Worm (Caenorhabditis elegans) whole organism, midembryonic: ENCODE data around the gene cogc-6.

Experiments used
- T22C8.4 ChIP-seq: fragments of 200-800 bp; sonication (Bioruptor generic); IDR thresholded peaks from 2 replicates; pipeline ENCODE4 v1.3.6; 2022; ENCODE audit warnings: missing genetic modification characterization, missing compliant biosample characterization
- cog-1 ChIP-seq: sonication (generic microtip); optimal IDR thresholded peaks from 2 replicates; lab custom pipeline; 2016; ENCODE audit warnings: missing genetic modification characterization, missing compliant biosample characterization
- flt-1 ChIP-seq: fragments of 200-800 bp; sonication (Bioruptor generic); IDR thresholded peaks from 2 replicates; pipeline ENCODE4 v1.3.6; 2022; ENCODE audit warnings: missing genetic modification characterization, missing compliant biosample characterization
- klf-2 ChIP-seq: fragments of 200-800 bp; sonication (Bioruptor generic); conservative IDR thresholded peaks from 2 replicates; pipeline ENCODE4 v1.3.6; 2022; ENCODE audit warnings: missing genetic modification reagents, missing genetic modification characterization, missing compliant biosample characterization
- med-1 ChIP-seq: sonication (generic microtip); optimal IDR thresholded peaks from 2 replicates; lab custom pipeline; 2017; ENCODE audit warnings: missing genetic modification characterization, mild to moderate bottlenecking, missing compliant biosample characterization, antibody characterized with exemption, missing genetic modification reagents; ENCODE audit not compliant: insufficient read depth
- ref-1 ChIP-seq: fragments of 200-800 bp; sonication (Bioruptor generic); conservative IDR thresholded peaks from 2 replicates; pipeline ENCODE4 v1.3.6; 2022; ENCODE audit warnings: missing genetic modification reagents, missing genetic modification characterization, missing compliant biosample characterization
- tab-1 ChIP-seq: fragments of 200-800 bp; sonication (Bioruptor generic); IDR thresholded peaks from 2 replicates; pipeline ENCODE4 v1.3.6; 2022; ENCODE audit warnings: missing genetic modification characterization, missing compliant biosample characterization
- ztf-23 ChIP-seq: fragments of 200-800 bp; sonication (Bioruptor generic); IDR thresholded peaks from 2 replicates; pipeline ENCODE4 v1.3.6; 2022; ENCODE audit warnings: missing genetic modification reagents, missing genetic modification characterization, missing compliant biosample characterization
- ztf-29 ChIP-seq: fragments of 200-800 bp; sonication (Bioruptor generic); IDR thresholded peaks from 2 replicates; pipeline ENCODE4 v1.3.6; 2022; ENCODE audit warnings: missing genetic modification reagents, missing genetic modification characterization, missing compliant biosample characterization

The cogc-6 gene

DNA sequence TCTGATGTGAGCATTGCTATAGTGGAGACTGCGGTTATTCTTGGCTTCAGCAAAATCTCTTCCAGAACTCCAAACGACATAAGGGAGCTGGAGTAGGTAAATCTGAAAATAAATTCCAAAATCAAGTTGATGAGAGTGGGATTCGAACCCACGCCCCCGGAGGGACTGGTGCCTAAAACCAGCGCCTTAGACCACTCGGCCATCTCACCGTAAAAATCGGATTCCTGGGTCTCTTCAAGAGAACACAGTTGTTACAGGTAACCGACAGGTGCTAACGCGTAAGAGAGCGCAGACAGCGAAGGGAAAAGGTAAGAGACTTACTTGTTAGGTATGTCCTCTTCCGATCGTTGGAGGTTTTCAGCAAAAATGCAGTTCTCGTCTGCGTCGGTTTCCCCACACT is 14.2 kb upstream of the cogc-6 start:
- 0 out of 2 replicates have a peak, but pooled peaks have one; percentile 40 for TF ChIP-seq T22C8.4 (GFP tag; lab: Robert Waterston, UW)
- TF ChIP-seq flt-1 (GFP tag; lab: Robert Waterston, UW), result 0 out of 2 replicates have a peak, but pooled peaks have one; percentile 68
- TF ChIP-seq med-1 (GFP tag; lab: Kevin White, UChicago), result no peak
- TF ChIP-seq ref-1 (GFP tag; lab: Robert Waterston, UW), result peak; percentile 47
- peak; percentile 59; the same call in 1 of the 2 replicates for TF ChIP-seq ztf-29 (GFP tag; lab: Robert Waterston, UW)
- no peak for TF ChIP-seq klf-2 (GFP tag; lab: Robert Waterston, UW)
- TF ChIP-seq tab-1 (GFP tag; lab: Robert Waterston, UW), result no peak; the same call in 1 of the 2 replicates
- TF ChIP-seq cog-1 (tag; lab: Kevin White, UChicago), result no peak
- TF ChIP-seq ztf-23 (GFP tag; lab: Robert Waterston, UW), result 0 out of 2 replicates have a peak, but pooled peaks have one; percentile 45

DNA sequence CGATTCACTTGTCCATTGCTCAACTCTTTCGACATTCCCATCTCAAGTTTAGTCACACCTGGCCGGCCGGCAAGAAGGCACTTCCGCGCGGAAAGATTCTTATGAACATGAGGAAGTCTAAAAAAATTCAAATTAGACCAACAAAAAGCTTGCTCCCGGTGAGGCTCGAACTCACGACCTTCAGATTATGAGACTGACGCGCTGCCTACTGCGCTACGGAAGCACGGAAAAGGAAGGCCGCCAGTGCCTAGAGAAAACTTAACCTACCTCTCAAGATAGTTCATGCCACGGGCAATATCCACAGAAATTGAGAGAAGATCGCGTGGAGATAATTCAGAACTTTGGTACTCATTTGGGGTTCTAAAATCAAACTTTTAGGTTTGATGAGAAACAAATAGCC is 8.9 kb upstream of the cogc-6 start:
- TF ChIP-seq flt-1 (GFP tag; lab: Robert Waterston, UW) (peak; percentile 60; the same call in 1 of the 2 replicates), T22C8.4 (GFP tag; lab: Robert Waterston, UW) (0 out of 2 replicates have a peak, but pooled peaks have one; percentile 7), tab-1 (GFP tag; lab: Robert Waterston, UW) (peak; percentile 72; the same call in 1 of the 2 replicates), ztf-23 (GFP tag; lab: Robert Waterston, UW) (peak; percentile 70; the same call in 1 of the 2 replicates), med-1 (GFP tag; lab: Kevin White, UChicago) (no peak)

DNA sequence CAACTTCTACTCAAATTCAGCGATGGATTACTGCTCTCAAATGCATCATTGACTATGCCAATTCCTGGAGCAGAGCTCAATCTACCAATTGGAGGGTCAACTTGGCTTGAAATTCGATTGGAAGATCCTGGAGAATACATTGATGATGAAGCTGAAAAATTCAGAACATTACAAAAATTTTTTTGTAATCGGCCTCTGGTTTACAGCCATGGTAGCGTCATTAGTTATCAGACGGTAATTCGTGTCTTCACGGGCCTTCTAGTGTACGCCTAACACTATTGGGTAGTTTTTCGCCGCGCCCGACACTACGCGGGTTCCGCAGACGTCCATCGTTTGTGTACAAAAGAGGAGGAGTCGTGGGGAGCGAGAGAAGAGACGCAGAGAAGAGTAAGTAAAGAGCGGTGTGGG is 7.6 kb upstream of the cogc-6 start:
- TF ChIP-seq ztf-23 (GFP tag; lab: Robert Waterston, UW) (peak; percentile 58; the same call in 1 of the 2 replicates), klf-2 (GFP tag; lab: Robert Waterston, UW) (no peak), tab-1 (GFP tag; lab: Robert Waterston, UW) (no peak; the same call in 1 of the 2 replicates), med-1 (GFP tag; lab: Kevin White, UChicago) (no peak), cog-1 (tag; lab: Kevin White, UChicago) (peak; percentile 24), ref-1 (GFP tag; lab: Robert Waterston, UW) (no peak), T22C8.4 (GFP tag; lab: Robert Waterston, UW) (no peak), flt-1 (GFP tag; lab: Robert Waterston, UW) (peak; percentile 69; the same call in 1 of the 2 replicates), ztf-29 (GFP tag; lab: Robert Waterston, UW) (no peak)

DNA sequence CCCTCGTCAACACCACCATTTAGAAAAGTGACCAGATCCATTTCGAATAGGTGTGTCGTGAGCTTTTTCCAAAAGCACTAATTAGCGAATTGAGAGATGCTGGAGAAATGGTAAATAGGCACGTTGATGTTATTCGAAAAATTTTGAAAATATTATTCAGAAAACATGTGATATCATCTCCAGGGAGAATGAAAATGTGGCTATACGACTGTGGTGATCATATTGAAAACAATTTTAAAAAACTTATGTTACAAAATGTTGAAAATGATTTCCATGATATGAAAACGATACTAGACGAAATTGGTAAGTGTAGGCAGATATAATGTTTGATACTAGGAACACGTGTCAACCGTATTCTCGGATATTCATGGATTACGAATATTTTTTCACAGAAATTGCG is 5.7 kb upstream of the cogc-6 start, which contains the start of gene K07C11.10:
Gene K07C11.10, minus strand, starts transcription at position 101 of the 400 bp plus-strand sequence.
- TF ChIP-seq cog-1 (tag; lab: Kevin White, UChicago) (no peak), T22C8.4 (GFP tag; lab: Robert Waterston, UW) (no peak), ref-1 (GFP tag; lab: Robert Waterston, UW) (no peak)

DNA sequence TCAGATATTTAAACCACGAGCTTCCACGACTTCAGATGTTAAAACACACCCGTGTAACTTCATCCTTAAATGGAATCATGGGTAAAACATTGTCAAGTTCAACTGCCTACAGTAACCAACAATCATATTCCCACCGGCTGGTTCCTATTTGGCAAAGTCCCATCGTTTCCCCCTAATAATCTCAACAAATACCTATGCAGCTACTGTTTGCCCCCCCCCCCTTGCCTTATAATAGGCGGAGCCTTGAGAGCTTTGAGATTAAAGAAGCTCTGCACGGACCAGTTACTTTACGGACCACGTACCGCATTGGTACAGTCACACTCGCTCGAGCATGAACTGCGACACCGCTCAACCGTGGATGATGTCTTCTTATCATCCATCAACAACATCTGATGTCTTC is 3.5 kb upstream of the cogc-6 start, which contains the start of gene pax-1:
Gene pax-1, plus strand, starts transcription at position 301 of the 400 bp plus-strand sequence.
- TF ChIP-seq tab-1 (GFP tag; lab: Robert Waterston, UW), result no peak
- no peak for TF ChIP-seq klf-2 (GFP tag; lab: Robert Waterston, UW)
- no peak for TF ChIP-seq ztf-29 (GFP tag; lab: Robert Waterston, UW)
- no peak for TF ChIP-seq ref-1 (GFP tag; lab: Robert Waterston, UW)
- no peak for TF ChIP-seq flt-1 (GFP tag; lab: Robert Waterston, UW)
- TF ChIP-seq cog-1 (tag; lab: Kevin White, UChicago), result no peak
- TF ChIP-seq ztf-23 (GFP tag; lab: Robert Waterston, UW), result no peak
- no peak for TF ChIP-seq T22C8.4 (GFP tag; lab: Robert Waterston, UW)
- no peak for TF ChIP-seq med-1 (GFP tag; lab: Kevin White, UChicago)

DNA sequence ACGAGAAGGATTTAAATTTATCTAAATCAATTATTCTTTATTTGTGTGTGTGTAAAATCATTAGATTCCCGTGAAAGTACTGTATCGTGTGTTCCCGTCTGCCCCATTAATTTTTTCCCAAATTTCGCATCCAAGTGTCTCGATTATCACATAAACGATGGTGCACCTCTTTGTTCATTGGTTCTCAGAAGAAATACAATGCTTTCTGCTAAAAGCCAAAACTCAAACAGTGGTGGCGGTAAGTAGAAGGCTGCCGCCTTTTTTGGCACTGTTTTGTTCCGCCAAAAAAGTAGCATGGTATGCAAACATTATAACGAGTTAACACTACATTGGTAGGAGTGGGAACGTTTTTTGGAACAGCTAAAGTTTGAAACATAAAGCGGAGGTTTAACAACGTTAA is 2.3 kb upstream of the cogc-6 start:
- TF ChIP-seq ztf-23 (GFP tag; lab: Robert Waterston, UW) (no peak), tab-1 (GFP tag; lab: Robert Waterston, UW) (no peak), klf-2 (GFP tag; lab: Robert Waterston, UW) (no peak), med-1 (GFP tag; lab: Kevin White, UChicago) (no peak), T22C8.4 (GFP tag; lab: Robert Waterston, UW) (no peak), flt-1 (GFP tag; lab: Robert Waterston, UW) (no peak), ref-1 (GFP tag; lab: Robert Waterston, UW) (no peak), ztf-29 (GFP tag; lab: Robert Waterston, UW) (no peak), cog-1 (tag; lab: Kevin White, UChicago) (no peak)

DNA sequence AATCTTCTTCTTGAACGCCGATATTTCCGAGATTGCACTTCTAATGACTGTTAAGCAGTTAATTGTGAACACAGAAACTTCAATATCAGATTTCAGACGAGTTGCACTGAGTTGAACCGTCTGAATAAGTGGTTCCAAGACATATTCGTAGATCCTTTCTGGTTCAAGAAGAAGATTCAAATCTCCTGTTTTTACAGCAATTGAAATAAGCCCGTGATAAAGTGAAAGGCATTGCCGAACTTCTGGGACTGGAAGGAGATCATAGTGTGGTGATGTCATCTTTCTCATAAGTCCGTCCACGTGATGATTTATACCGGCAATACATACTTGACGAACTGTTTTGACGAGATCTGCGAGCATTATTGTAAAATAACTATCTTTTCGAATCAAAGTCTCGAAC is 1.6 kb downstream of the cogc-6 start:
- TF ChIP-seq klf-2 (GFP tag; lab: Robert Waterston, UW), result no peak
- TF ChIP-seq T22C8.4 (GFP tag; lab: Robert Waterston, UW), result no peak
- no peak for TF ChIP-seq cog-1 (tag; lab: Kevin White, UChicago)
- no peak for TF ChIP-seq ref-1 (GFP tag; lab: Robert Waterston, UW)
- TF ChIP-seq ztf-29 (GFP tag; lab: Robert Waterston, UW), result no peak
- no peak for TF ChIP-seq ztf-23 (GFP tag; lab: Robert Waterston, UW)
- TF ChIP-seq flt-1 (GFP tag; lab: Robert Waterston, UW), result no peak
- no peak for TF ChIP-seq med-1 (GFP tag; lab: Kevin White, UChicago)
- TF ChIP-seq tab-1 (GFP tag; lab: Robert Waterston, UW), result no peak

DNA sequence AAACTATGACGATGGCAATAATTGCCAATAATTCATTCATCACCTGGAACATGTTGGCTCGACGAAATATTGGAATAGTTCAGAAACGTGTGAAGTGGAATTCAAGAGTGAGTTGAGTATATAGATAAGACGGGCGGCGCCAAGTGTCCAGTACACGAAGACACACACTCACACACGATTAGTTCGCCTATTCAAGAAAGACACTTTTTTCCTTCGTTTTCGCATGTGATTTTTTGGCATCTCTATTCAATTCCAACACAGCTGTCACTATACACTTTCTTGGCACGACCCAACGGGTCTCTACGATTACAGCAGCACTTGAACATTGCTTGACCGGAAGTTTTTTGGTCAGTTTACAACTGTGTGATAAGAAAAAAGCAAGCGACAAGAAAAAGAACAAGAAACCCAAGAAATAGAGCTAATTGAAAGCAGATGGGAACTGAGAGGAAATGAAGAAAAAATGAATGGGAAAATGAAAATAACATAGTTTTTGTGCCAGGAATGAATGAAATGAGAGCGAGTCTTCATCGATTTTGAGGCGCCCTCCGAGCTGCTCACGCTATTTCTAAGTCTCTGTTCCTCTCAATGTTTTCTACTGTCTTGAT is 3.4 kb downstream of the cogc-6 start, which contains the start of gene K07C11.8:
Gene K07C11.8, minus strand, starts transcription at position 224 of the 605 bp plus-strand sequence.
- TF ChIP-seq med-1 (GFP tag; lab: Kevin White, UChicago) (no peak), ref-1 (GFP tag; lab: Robert Waterston, UW) (no peak), klf-2 (GFP tag; lab: Robert Waterston, UW) (no peak), ztf-23 (GFP tag; lab: Robert Waterston, UW) (no peak), cog-1 (tag; lab: Kevin White, UChicago) (no peak), T22C8.4 (GFP tag; lab: Robert Waterston, UW) (no peak), tab-1 (GFP tag; lab: Robert Waterston, UW) (no peak), ztf-29 (GFP tag; lab: Robert Waterston, UW) (no peak), flt-1 (GFP tag; lab: Robert Waterston, UW) (no peak)
